Fruit fly (Drosophila melanogaster) whole organism, embryonic: ENCODE data around the gene PPP4R2r.

Experiments used
- CG10366 ChIP-seq: fragments of 200-800 bp; sonication (Bioruptor generic); IDR thresholded peaks from 2 replicates; pipeline ENCODE4 v1.3.6; 2022; ENCODE audit warnings: missing biosample characterization, missing genetic modification characterization
- CG10959 ChIP-seq: fragments of 200-800 bp; sonication (Bioruptor generic); IDR thresholded peaks from 2 replicates; pipeline ENCODE4 v1.3.6; 2022; ENCODE audit warnings: missing biosample characterization, missing genetic modification characterization
- CG13123 ChIP-seq: fragments of 200-800 bp; sonication (Bioruptor generic); optimal IDR thresholded peaks from 2 replicates; lab custom pipeline; 2016; ENCODE audit warnings: missing biosample characterization, missing genetic modification characterization
- CG13296 ChIP-seq: fragments of 200-800 bp; sonication (Bioruptor generic); optimal IDR thresholded peaks from 3 replicates; lab custom pipeline; 2018; ENCODE audit warnings: missing biosample characterization, mild to moderate bottlenecking, missing genetic modification characterization
- CG13775 ChIP-seq: fragments of 200-800 bp; sonication (Bioruptor generic); optimal IDR thresholded peaks from 3 replicates; lab custom pipeline; 2017; ENCODE audit warnings: missing biosample characterization, mild to moderate bottlenecking, missing genetic modification characterization
- CG16779 ChIP-seq: fragments of 200-800 bp; sonication (Bioruptor generic); IDR thresholded peaks from 2 replicates; pipeline ENCODE4 v1.3.6; 2022; ENCODE audit warnings: missing biosample characterization, missing genetic modification characterization
- CG17328 ChIP-seq: fragments of 200-800 bp; sonication (Bioruptor generic); IDR thresholded peaks from 2 replicates; pipeline ENCODE4 v1.3.6; 2022; ENCODE audit warnings: missing biosample characterization, missing genetic modification characterization
- CG17359 ChIP-seq: fragments of 200-800 bp; sonication (Bioruptor generic); optimal IDR thresholded peaks from 3 replicates; lab custom pipeline; 2018; ENCODE audit warnings: missing biosample characterization, mild to moderate bottlenecking, missing genetic modification characterization, moderate library complexity
- CG17568 ChIP-seq: fragments of 200-800 bp; sonication (Bioruptor generic); optimal IDR thresholded peaks from 2 replicates; lab custom pipeline; 2018; ENCODE audit warnings: missing biosample characterization, mild to moderate bottlenecking, missing genetic modification characterization, moderate library complexity
- CG17612 ChIP-seq: fragments of 200-800 bp; sonication (Bioruptor generic); IDR thresholded peaks from 2 replicates; pipeline ENCODE4 v1.3.6; 2022; ENCODE audit warnings: missing biosample characterization, missing genetic modification characterization
- CG2116 ChIP-seq: fragments of 200-800 bp; sonication (Bioruptor generic); optimal IDR thresholded peaks from 3 replicates; lab custom pipeline; 2018; ENCODE audit warnings: missing biosample characterization, mild to moderate bottlenecking, missing genetic modification characterization
- CG30403 ChIP-seq: fragments of 200-800 bp; sonication (Bioruptor generic); optimal IDR thresholded peaks from 3 replicates; lab custom pipeline; 2016; ENCODE audit warnings: missing biosample characterization, missing genetic modification characterization
- CG31224 ChIP-seq: fragments of 200-800 bp; sonication (Bioruptor generic); IDR thresholded peaks from 2 replicates; pipeline ENCODE4 v1.3.6; 2022; ENCODE audit warnings: missing biosample characterization, missing genetic modification characterization
- CG31388 ChIP-seq: fragments of 200-800 bp; sonication (Bioruptor generic); optimal IDR thresholded peaks from 2 replicates; lab custom pipeline; 2016; ENCODE audit warnings: missing biosample characterization, missing genetic modification characterization
- CG4282 ChIP-seq: fragments of 200-800 bp; sonication (Bioruptor generic); optimal IDR thresholded peaks from 2 replicates; lab custom pipeline; 2016; ENCODE audit warnings: missing biosample characterization, missing genetic modification characterization
- CG7556 ChIP-seq: fragments of 200-800 bp; sonication (Bioruptor generic); optimal IDR thresholded peaks from 2 replicates; lab custom pipeline; 2017; ENCODE audit warnings: missing biosample characterization, mild to moderate bottlenecking, missing genetic modification characterization
- CG9437 ChIP-seq: fragments of 200-800 bp; sonication (Bioruptor generic); optimal IDR thresholded peaks from 2 replicates; lab custom pipeline; 2018; ENCODE audit warnings: missing biosample characterization, mild to moderate bottlenecking, missing genetic modification characterization
- CG9609 ChIP-seq: fragments of 200-800 bp; sonication (Bioruptor generic); optimal IDR thresholded peaks from 3 replicates; lab custom pipeline; 2016; ENCODE audit warnings: missing biosample characterization, missing genetic modification characterization
- CG9817 ChIP-seq: fragments of 200-800 bp; sonication (Bioruptor generic); optimal IDR thresholded peaks from 2 replicates; lab custom pipeline; 2018; ENCODE audit warnings: missing biosample characterization, mild to moderate bottlenecking, missing genetic modification characterization, moderate library complexity
- D19A ChIP-seq: fragments of 200-800 bp; optimal IDR thresholded peaks from 3 replicates; lab custom pipeline; 2019; ENCODE audit warnings: missing biosample characterization, mild to moderate bottlenecking, missing genetic modification characterization, moderate library complexity
- Deaf1 ChIP-seq: fragments of 200-800 bp; optimal IDR thresholded peaks from 3 replicates; lab custom pipeline; 2019; ENCODE audit warnings: missing biosample characterization, mild to moderate bottlenecking, missing genetic modification characterization, moderate library complexity
- Dll ChIP-seq: fragments of 200-800 bp; sonication (Bioruptor generic); IDR thresholded peaks from 4 replicates; pipeline ENCODE4 v1.3.6; 2022; ENCODE audit warnings: missing biosample characterization, missing genetic modification characterization; ENCODE audit not compliant: partially characterized antibody
- Doc2 ChIP-seq: fragments of 200-800 bp; sonication (Bioruptor generic); IDR thresholded peaks from 2 replicates; pipeline ENCODE4 v1.3.6; 2022; ENCODE audit warnings: missing biosample characterization, missing genetic modification characterization
- Drgx ChIP-seq: fragments of 200-800 bp; sonication (Bioruptor generic); IDR thresholded peaks from 2 replicates; pipeline ENCODE4 v1.3.6; 2022; ENCODE audit warnings: missing biosample characterization, missing genetic modification characterization
- ERR ChIP-seq: fragments of 200-800 bp; sonication (Bioruptor generic); optimal IDR thresholded peaks from 2 replicates; lab custom pipeline; 2016; ENCODE audit warnings: missing biosample characterization, missing genetic modification characterization
- HHEX ChIP-seq: fragments of 200-800 bp; sonication (Bioruptor generic); optimal IDR thresholded peaks from 3 replicates; lab custom pipeline; 2017; ENCODE audit warnings: missing biosample characterization, mild to moderate bottlenecking, missing genetic modification characterization, missing genetic modification reagents
- Hmr ChIP-seq: fragments of 200-800 bp; sonication (Bioruptor generic); optimal IDR thresholded peaks from 3 replicates; lab custom pipeline; 2017; ENCODE audit warnings: mild to moderate bottlenecking, missing biosample characterization, missing genetic modification reagents, missing genetic modification characterization
- Rfx ChIP-seq: fragments of 200-800 bp; sonication (Bioruptor generic); IDR thresholded peaks from 2 replicates; pipeline ENCODE4 v1.3.6; 2022; ENCODE audit warnings: missing biosample characterization, missing genetic modification characterization
- Six4 ChIP-seq: fragments of 200-800 bp; sonication (Bioruptor generic); optimal IDR thresholded peaks from 2 replicates; lab custom pipeline; 2016; ENCODE audit warnings: missing biosample characterization, missing genetic modification characterization
- ab ChIP-seq: fragments of 200-800 bp; sonication (Bioruptor generic); optimal IDR thresholded peaks from 2 replicates; lab custom pipeline; 2016; ENCODE audit warnings: missing biosample characterization, missing genetic modification characterization
- dati ChIP-seq: fragments of 200-800 bp; sonication (Bioruptor generic); IDR thresholded peaks from 2 replicates; pipeline ENCODE4 v1.3.6; 2022; ENCODE audit warnings: missing biosample characterization, missing genetic modification characterization
- fd3F ChIP-seq: fragments of 200-800 bp; sonication (Bioruptor generic); optimal IDR thresholded peaks from 2 replicates; lab custom pipeline; 2018; ENCODE audit warnings: missing biosample characterization, mild to moderate bottlenecking, missing genetic modification characterization, moderate library complexity
- fd64A ChIP-seq: fragments of 200-800 bp; sonication (Bioruptor generic); optimal IDR thresholded peaks from 3 replicates; lab custom pipeline; 2018; ENCODE audit warnings: missing biosample characterization, mild to moderate bottlenecking, missing genetic modification characterization
- fu2 ChIP-seq: fragments of 200-800 bp; sonication (Bioruptor generic); optimal IDR thresholded peaks from 2 replicates; lab custom pipeline; 2016; ENCODE audit warnings: missing biosample characterization, missing genetic modification characterization
- hbn ChIP-seq: fragments of 200-800 bp; sonication (Bioruptor generic); IDR thresholded peaks from 2 replicates; pipeline ENCODE4 v1.3.6; 2022; ENCODE audit warnings: missing biosample characterization, missing genetic modification characterization; ENCODE audit not compliant: partially characterized antibody
- ind ChIP-seq: fragments of 200-800 bp; sonication (Bioruptor generic); optimal IDR thresholded peaks from 3 replicates; lab custom pipeline; 2016; ENCODE audit warnings: missing biosample characterization, missing genetic modification characterization
- lilli ChIP-seq: fragments of 200-800 bp; sonication (Bioruptor generic); optimal IDR thresholded peaks from 3 replicates; lab custom pipeline; 2016; ENCODE audit warnings: missing biosample characterization, missing genetic modification characterization
- nerfin-2 ChIP-seq: fragments of 200-800 bp; sonication (Bioruptor generic); IDR thresholded peaks from 2 replicates; pipeline ENCODE4 v1.3.6; 2022; ENCODE audit warnings: missing biosample characterization, missing genetic modification characterization; ENCODE audit not compliant: partially characterized antibody
- oc ChIP-seq: fragments of 200-800 bp; sonication (Bioruptor generic); optimal IDR thresholded peaks from 2 replicates; lab custom pipeline; 2018; ENCODE audit warnings: missing biosample characterization, mild to moderate bottlenecking, missing genetic modification characterization, moderate library complexity
- pan ChIP-seq, 4 experiments: fragments of >200 bp in 3 of 4; fragments of 200-800 bp in 1 of 4; sonication (Bioruptor generic) in 1 of 4; optimal IDR thresholded peaks in 3 of 4; IDR thresholded peaks in 1 of 4; 2 replicates each; pipeline versions ENCODE4 v1.3.6 to Lab custom; 2017 to 2022; ENCODE audit warnings: missing biosample characterization in 2 of 4, missing genetic modification characterization in 2 of 4, mixed read lengths in 1 of 4
- pho ChIP-seq: fragments of 200-800 bp; sonication (Bioruptor generic); optimal IDR thresholded peaks from 2 replicates; lab custom pipeline; 2016; ENCODE audit warnings: missing biosample characterization, missing genetic modification characterization
- scrt ChIP-seq: fragments of 200-800 bp; sonication (Bioruptor generic); optimal IDR thresholded peaks from 2 replicates; lab custom pipeline; 2018; ENCODE audit warnings: missing biosample characterization, mild to moderate bottlenecking, missing genetic modification characterization, moderate library complexity
- sqz ChIP-seq: fragments of 200-800 bp; sonication (Bioruptor generic); optimal IDR thresholded peaks from 3 replicates; lab custom pipeline; 2018; ENCODE audit warnings: missing biosample characterization, mild to moderate bottlenecking, missing genetic modification characterization
- stwl ChIP-seq: fragments of 200-800 bp; sonication (Bioruptor generic); optimal IDR thresholded peaks from 3 replicates; lab custom pipeline; 2018; ENCODE audit warnings: missing biosample characterization, mild to moderate bottlenecking, missing genetic modification characterization, moderate library complexity
- twi ChIP-seq: fragments of 200-800 bp; optimal IDR thresholded peaks from 2 replicates; lab custom pipeline; 2019; ENCODE audit warnings: missing biosample characterization, mild to moderate bottlenecking, missing genetic modification characterization, moderate library complexity
- unc-4 ChIP-seq: fragments of 200-800 bp; sonication (Bioruptor generic); IDR thresholded peaks from 2 replicates; pipeline ENCODE4 v1.3.6; 2022; ENCODE audit warnings: missing biosample characterization, missing genetic modification characterization; ENCODE audit not compliant: partially characterized antibody
- vfl ChIP-seq: fragments of 200-800 bp; sonication (Bioruptor generic); optimal IDR thresholded peaks from 2 replicates; lab custom pipeline; 2016; ENCODE audit warnings: missing biosample characterization, missing genetic modification characterization
- z ChIP-seq: fragments of 200-800 bp; sonication (Bioruptor generic); IDR thresholded peaks from 3 replicates; pipeline ENCODE4 v1.3.6; 2022; ENCODE audit warnings: missing biosample characterization, missing genetic modification characterization
- zfh2 ChIP-seq: fragments of 200-800 bp; sonication (Bioruptor generic); optimal IDR thresholded peaks from 2 replicates; lab custom pipeline; 2016; ENCODE audit warnings: missing biosample characterization, missing genetic modification characterization

Gene PPP4R2r

DNA sequence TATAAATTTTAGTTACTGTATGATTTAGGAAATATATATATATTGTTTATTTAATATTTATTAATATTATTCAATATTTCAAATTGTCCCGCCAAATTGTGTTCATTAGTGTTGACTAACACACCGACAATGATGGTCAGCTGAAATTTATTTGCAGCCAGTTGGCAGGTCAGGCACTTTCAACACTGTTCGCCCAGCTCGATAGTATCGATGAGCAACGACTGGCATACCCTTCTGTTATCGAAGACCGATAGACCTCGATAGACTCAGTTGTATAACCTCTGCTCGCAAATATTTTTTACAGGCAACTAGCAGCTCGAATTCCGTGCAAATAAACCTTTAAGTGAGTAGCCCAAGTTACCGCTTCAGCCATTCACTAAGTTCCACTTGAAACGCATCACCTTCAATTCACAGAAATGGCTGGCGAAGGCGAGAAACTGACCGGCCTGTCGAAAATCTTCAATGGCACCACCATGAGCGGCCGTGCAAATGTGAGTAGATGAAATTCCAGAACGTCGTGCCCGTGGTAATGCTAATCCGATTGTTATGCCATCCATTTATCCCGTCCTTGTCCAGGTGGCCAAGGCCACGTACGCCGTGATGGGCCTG is 18.0 kb upstream of the PPP4R2r start, which contains the start of gene Neb-cGP (continued):
- TF ChIP-seq CG2116 (GFP tag; lab: Kevin White, UChicago) (peak; percentile 88), Rfx (peak; percentile 88), ERR (GFP tag; lab: Kevin White, UChicago) (peak; percentile 49), Doc2 (no peak), fd3F (GFP tag; lab: Kevin White, UChicago) (peak; percentile 31), CG9817 (tag; lab: Kevin White, UChicago) (peak; percentile 68), CG17328 (GFP tag; lab: Robert Waterston, UW) (peak; percentile 49; the same call in 1 of the 2 replicates), HHEX (GFP tag; lab: Kevin White, UChicago) (peak; percentile 41), CG7556 (GFP tag; lab: Kevin White, UChicago) (peak; percentile 20), CG17568 (GFP tag; lab: Kevin White, UChicago) (no peak), Six4 (GFP tag; lab: Kevin White, UChicago) (peak; percentile 38), unc-4 (GFP tag; lab: Robert Waterston, UW) (peak; percentile 96), twi (tag; lab: Kevin White, UChicago) (no peak), CG13296 (peak; percentile 46), zfh2 (GFP tag; lab: Kevin White, UChicago) (peak; percentile 75), CG16779 (GFP tag; lab: Robert Waterston, UW) (0 out of 2 replicates have a peak, but pooled peaks have one; percentile 7), CG10959 (GFP tag; lab: Robert Waterston, UW) (no peak), CG30403 (GFP tag; lab: Kevin White, UChicago) (peak; percentile 55), oc (no peak), lilli (peak; percentile 77), Deaf1 (tag; lab: Kevin White, UChicago) (no peak), CG13775 (peak; percentile 1), sqz (peak; percentile 18), CG31224 (GFP tag; lab: Robert Waterston, UW) (peak; percentile 14; the same call in 1 of the 2 replicates), CG10366 (peak; percentile 32), hbn (GFP tag; lab: Robert Waterston, UW) (peak; percentile 93), vfl (GFP tag; lab: Kevin White, UChicago) (peak; percentile 42), CG9609 (GFP tag; lab: Kevin White, UChicago) (peak; percentile 59), Drgx (GFP tag; lab: Robert Waterston, UW) (peak; percentile 9; the same call in 1 of the 2 replicates), ab (no peak), CG4282 (GFP tag; lab: Kevin White, UChicago) (no peak), Hmr (peak; percentile 79), pho (peak; percentile 43), stwl (tag; lab: Kevin White, UChicago) (peak; percentile 98), z (GFP tag; lab: Robert Waterston, UW) (no peak), CG17612 (GFP tag; lab: Robert Waterston, UW) (peak; percentile 42; the same call in 1 of the 2 replicates), Dll (GFP tag; lab: Robert Waterston, UW) (peak; percentile 91), scrt (GFP tag; lab: Kevin White, UChicago) (peak; percentile 28), CG9437 (no peak), CG31388 (GFP tag; lab: Kevin White, UChicago) (no peak), ind (GFP tag; lab: Kevin White, UChicago) (peak; percentile 66), pan (optimal IDR thresholded peaks at IDR 0.05; lab: Kevin White, UChicago) (no peak), pan (GFP tag; optimal IDR thresholded peaks at IDR 0.05 in 1 of 2, IDR thresholded peaks at IDR 0.05 in 1 of 2) (no peak), D19A (tag; lab: Kevin White, UChicago) (peak; percentile 29), nerfin-2 (peak; percentile 91), dati (GFP tag; lab: Robert Waterston, UW) (no peak), CG13123 (GFP tag; lab: Kevin White, UChicago) (no peak), fu2 (GFP tag; lab: Kevin White, UChicago) (peak; percentile 18), CG17359 (tag; lab: Kevin White, UChicago) (peak; percentile 49), fd64A (GFP tag; lab: Kevin White, UChicago) (no peak)
